Fruit fly (Drosophila melanogaster): ENCODE measurements around the gene CG43074.
A peak's percentile ranks its signal among the peaks of the same experiment; 100 is the strongest.

CG43074 gene

DNA sequence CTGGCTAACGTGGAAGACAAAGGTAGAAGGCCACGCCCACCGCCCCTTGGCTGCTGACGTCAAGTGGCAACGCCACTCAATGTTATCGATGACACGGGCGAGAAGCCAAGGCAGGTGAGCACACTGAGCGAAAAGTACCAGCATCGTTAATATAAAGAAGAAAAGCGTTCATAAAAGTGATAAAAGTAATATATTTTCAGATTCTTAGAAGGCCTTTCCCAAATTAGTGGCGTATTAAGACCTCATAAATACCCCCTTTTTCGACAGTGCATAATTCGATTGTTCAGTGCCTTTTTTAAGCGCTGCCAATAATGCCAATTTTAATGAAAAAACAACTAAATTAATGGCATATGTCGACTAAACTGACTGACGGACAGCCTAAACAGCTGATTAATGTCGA lies 34.8 kb downstream of the CG43074 start (continued):
- TF ChIP-seq fru (optimal IDR thresholded peaks at IDR 0.05) (no peak), Rfx (GFP tag; IDR thresholded peaks at IDR 0.05) (peak; percentile 30; the same call in 1 of the 2 replicates), CG12299 (tag; optimal IDR thresholded peaks at IDR 0.05) (no peak), sima (GFP tag; optimal IDR thresholded peaks at IDR 0.05) (no peak), Dp (GFP tag; optimal IDR thresholded peaks at IDR 0.05) (no peak), vfl (GFP tag; optimal IDR thresholded peaks at IDR 0.05) (no peak), slou (GFP tag; optimal IDR thresholded peaks at IDR 0.05) (no peak), knrl (GFP tag; IDR thresholded peaks at IDR 0.05; ENCODE audit: partially characterized antibody) (no peak), CG14050 (GFP tag; IDR thresholded peaks at IDR 0.05) (0 out of 3 replicates have a peak, but pooled peaks have one; percentile 16), pnt (GFP tag; optimal IDR thresholded peaks at IDR 0.05) (peak; percentile 19), kay (GFP tag; optimal IDR thresholded peaks at IDR 0.05) (no peak), unpg (GFP tag; optimal IDR thresholded peaks at IDR 0.05) (peak; percentile 28), kah (GFP tag; optimal IDR thresholded peaks at IDR 0.05) (no peak), Max (GFP tag; optimal IDR thresholded peaks at IDR 0.05) (no peak), Mad (GFP tag; optimal IDR thresholded peaks at IDR 0.05) (no peak), Meics (GFP tag; optimal IDR thresholded peaks at IDR 0.05) (peak; percentile 30), CG14710 (tag; optimal IDR thresholded peaks at IDR 0.05) (no peak), CG17912 (GFP tag; optimal IDR thresholded peaks at IDR 0.05) (no peak), Hr3 (GFP tag; optimal IDR thresholded peaks at IDR 0.05) (peak; percentile 1), HLH3B (GFP tag; IDR thresholded peaks at IDR 0.05) (no peak), CG16815 (GFP tag; optimal IDR thresholded peaks at IDR 0.05) (peak; percentile 27), CG11695 (GFP tag; IDR thresholded peaks at IDR 0.05) (no peak), Opbp (GFP tag; IDR thresholded peaks at IDR 0.05; ENCODE audit: partially characterized antibody) (no peak), croc (GFP tag; conservative IDR thresholded peaks at IDR 0.05) (no peak), Lpt (GFP tag; optimal IDR thresholded peaks at IDR 0.05) (no peak), h (optimal IDR thresholded peaks at IDR 0.05) (no peak), Atf-2 (GFP tag; optimal IDR thresholded peaks at IDR 0.05) (no peak), ara (GFP tag; IDR thresholded peaks at IDR 0.05) (no peak), CG6689 (GFP tag; IDR thresholded peaks at IDR 0.05) (no peak), B-H2 (GFP tag; optimal IDR thresholded peaks at IDR 0.05) (no peak), CG15514 (GFP tag; optimal IDR thresholded peaks at IDR 0.05) (no peak), pfk (GFP tag; optimal IDR thresholded peaks at IDR 0.05) (no peak), CG18619 (GFP tag; optimal IDR thresholded peaks at IDR 0.05) (peak; percentile 49), tgo (GFP tag; IDR thresholded peaks at IDR 0.05) (no peak), sens (GFP tag) (no peak), dmrt99B (tag; optimal IDR thresholded peaks at IDR 0.05) (no peak), Camta (GFP tag; optimal IDR thresholded peaks at IDR 0.05) (no peak), Trl (optimal IDR thresholded peaks at IDR 0.05) (no peak), Trl (GFP tag; optimal IDR thresholded peaks at IDR 0.05) (no peak), her (GFP tag; optimal IDR thresholded peaks at IDR 0.05) (no peak), Fer1 (GFP tag; optimal IDR thresholded peaks at IDR 0.05) (no peak), sim (GFP tag; IDR thresholded peaks at IDR 0.05) (no peak), CG16863 (GFP tag; optimal IDR thresholded peaks at IDR 0.05) (peak; percentile 2), Asciz (GFP tag; optimal IDR thresholded peaks at IDR 0.05) (no peak), CG4730 (GFP tag; IDR thresholded peaks at IDR 0.05) (no peak), CG6272 (GFP tag; IDR thresholded peaks at IDR 0.05) (no peak), CG15601 (tag; optimal IDR thresholded peaks at IDR 0.05) (no peak), amos (GFP tag; IDR thresholded peaks at IDR 0.05; ENCODE audit: partially characterized antibody) (no peak), CG8089 (GFP tag; optimal IDR thresholded peaks at IDR 0.05) (no peak), CG9876 (GFP tag; optimal IDR thresholded peaks at IDR 0.05) (no peak), Eip74EF (GFP tag; optimal IDR thresholded peaks at IDR 0.05) (no peak), NC2β (GFP tag; optimal IDR thresholded peaks at IDR 0.05) (no peak), Nf-YB (GFP tag; optimal IDR thresholded peaks at IDR 0.05) (no peak)
